Worm (Caenorhabditis elegans): Measurements from ENCODE around the gene mlt-11.
A peak's percentile ranks its signal among the peaks of the same experiment; 100 is the strongest.

The mlt-11 gene

ce11 chrV:20698266-20698665, 31.3 kb downstream of the mlt-11 start, which contains the start of gene F53F8.7:
F53F8.7 (minus strand) TSS chrV:20698366.
- TF ChIP-seq zip-8 (tag; optimal IDR thresholded peaks at IDR 0.05), result no peak
- TF ChIP-seq sem-2 (GFP tag; optimal IDR thresholded peaks at IDR 0.05), result no peak
- TF ChIP-seq tbx-8 (GFP tag; optimal IDR thresholded peaks at IDR 0.05), result no peak

DNA sequence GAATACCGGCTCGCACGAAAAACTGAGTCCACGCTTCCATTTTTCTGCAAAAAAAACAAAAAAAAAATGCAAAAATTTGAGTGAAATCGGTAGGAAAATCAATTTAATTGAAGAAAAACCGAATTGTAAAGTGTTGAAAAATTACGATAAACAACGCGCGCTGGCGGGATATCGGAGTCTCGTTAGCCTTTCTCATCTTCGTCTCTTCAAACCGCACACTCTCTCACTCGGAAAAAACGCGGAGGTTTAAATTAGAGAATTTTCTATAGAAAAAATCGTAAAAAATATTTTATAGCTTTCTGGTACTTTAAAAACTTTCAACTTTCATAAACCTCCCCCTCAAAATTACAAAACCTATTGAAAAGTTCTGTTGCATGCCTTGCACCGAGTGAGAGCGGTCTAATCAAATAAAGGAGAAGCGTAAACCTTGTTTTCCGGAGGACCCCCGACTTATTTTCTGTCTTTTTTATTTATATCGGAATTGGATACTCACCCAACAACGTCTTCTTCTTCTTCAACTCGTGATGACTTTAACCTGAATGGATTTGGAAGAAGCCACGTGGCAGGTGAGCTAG, 37.1 kb downstream of the mlt-11 start, which contains the start of the genes F53F8.5 and F53F8.6:
Gene F53F8.5 (minus strand): TSS at position 52 of the 575 bp plus-strand sequence.
Gene F53F8.6 (plus strand): TSS at position 230 of the 575 bp plus-strand sequence.
- TF ChIP-seq pha-4 (tag; optimal IDR thresholded peaks at IDR 0.05) (peak; percentile 4), ces-1 (GFP tag; optimal IDR thresholded peaks at IDR 0.05) (peak; percentile 94), lin-13 (tag; optimal IDR thresholded peaks at IDR 0.05) (peak; percentile 38), lsy-2 (tag; optimal IDR thresholded peaks at IDR 0.05) (peak; percentile 53), unc-39 (tag; optimal IDR thresholded peaks at IDR 0.05) (no peak)

- TF ChIP-seq blmp-1 (tag; optimal IDR thresholded peaks at IDR 0.05) (no peak), M03D4.4 (tag; optimal IDR thresholded peaks at IDR 0.05) (no peak), ces-1 (GFP tag; optimal IDR thresholded peaks at IDR 0.05) (peak; percentile 8), ztf-11 (tag; optimal IDR thresholded peaks at IDR 0.05) (no peak), elt-3 (tag; optimal IDR thresholded peaks at IDR 0.05) (no peak)
These were observed 43.2 kb downstream of the mlt-11 start for ce11 chrV:20710156-20710555.

ce11 chrV:20710642-20711041, 43.6 kb downstream of the mlt-11 start:
- no peak for TF ChIP-seq mls-2 (tag; optimal IDR thresholded peaks at IDR 0.05)

DNA sequence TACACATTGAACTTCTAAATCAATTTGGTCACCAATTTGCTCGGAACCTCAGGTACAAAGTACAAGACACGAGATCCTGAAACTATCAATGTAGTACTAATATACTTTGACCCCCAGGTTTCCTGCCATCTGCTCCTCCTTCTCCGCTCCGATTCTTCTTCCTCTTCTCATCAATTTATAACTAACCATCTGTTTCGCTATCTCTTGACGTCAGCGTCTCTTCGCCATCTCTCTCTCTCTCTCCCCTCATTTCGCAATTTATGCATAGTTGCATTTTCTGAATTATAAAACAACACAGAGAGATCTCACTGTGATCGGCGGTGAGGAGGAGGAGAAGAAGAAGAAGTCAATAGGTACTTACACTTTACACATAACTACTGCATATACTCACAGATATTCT, 44.7 kb downstream of the mlt-11 start:
- TF ChIP-seq ztf-11 (tag; optimal IDR thresholded peaks at IDR 0.05), result no peak
- no peak for TF ChIP-seq unc-39 (tag; optimal IDR thresholded peaks at IDR 0.05)
- peak; percentile 0 for TF ChIP-seq nhr-237 (tag; optimal IDR thresholded peaks at IDR 0.05)
- no peak for TF ChIP-seq lsy-2 (tag; optimal IDR thresholded peaks at IDR 0.05)
- TF ChIP-seq tbx-8 (GFP tag; optimal IDR thresholded peaks at IDR 0.05), result no peak
- no peak for TF ChIP-seq elt-3 (tag; optimal IDR thresholded peaks at IDR 0.05)
- TF ChIP-seq zip-8 (tag; optimal IDR thresholded peaks at IDR 0.05), result no peak
- peak; percentile 93 for TF ChIP-seq ces-1 (GFP tag; optimal IDR thresholded peaks at IDR 0.05)
- no peak for TF ChIP-seq ceh-39 (tag; optimal IDR thresholded peaks at IDR 0.05)
- TF ChIP-seq flh-1 (GFP tag; optimal IDR thresholded peaks at IDR 0.05), result no peak
- no peak for TF ChIP-seq nhr-28 (tag; optimal IDR thresholded peaks at IDR 0.05)
- no peak for TF ChIP-seq M03D4.4 (tag; optimal IDR thresholded peaks at IDR 0.05)
- no peak for TF ChIP-seq pha-4 (tag; optimal IDR thresholded peaks at IDR 0.05)
- TF ChIP-seq snpc-4 (tag; optimal IDR thresholded peaks at IDR 0.05), result no peak
- TF ChIP-seq lin-32 (GFP tag; optimal IDR thresholded peaks at IDR 0.05), result peak; percentile 67
- no peak for TF ChIP-seq lin-13 (tag; optimal IDR thresholded peaks at IDR 0.05)
- no peak for TF ChIP-seq elt-1 (tag; optimal IDR thresholded peaks at IDR 0.05; ENCODE audit: borderline replicate concordance, insufficient read depth)
- no peak for TF ChIP-seq nhr-76 (tag; optimal IDR thresholded peaks at IDR 0.05)
- TF ChIP-seq unc-120 (tag; optimal IDR thresholded peaks at IDR 0.05; ENCODE audit: poor library complexity, severe bottlenecking), result peak; percentile 53
- no peak for TF ChIP-seq ham-2 (GFP tag; optimal IDR thresholded peaks at IDR 0.05)
- TF ChIP-seq mab-5 (tag; optimal IDR thresholded peaks at IDR 0.05), result no peak
- TF ChIP-seq hlh-1 (tag; optimal IDR thresholded peaks at IDR 0.05), result peak; percentile 94
- peak; percentile 37 for TF ChIP-seq drap-1 (GFP tag; optimal IDR thresholded peaks at IDR 0.05)
- peak; percentile 76 for TF ChIP-seq unc-62 (GFP tag; optimal IDR thresholded peaks at IDR 0.05)
- no peak for TF ChIP-seq ceh-43 (GFP tag; optimal IDR thresholded peaks at IDR 0.05)
- TF ChIP-seq bed-3 (GFP tag; optimal IDR thresholded peaks at IDR 0.05), result no peak
- TF ChIP-seq nhr-12 (tag; optimal IDR thresholded peaks at IDR 0.05), result no peak
- TF ChIP-seq cnd-1 (tag; optimal IDR thresholded peaks at IDR 0.05), result peak; percentile 96
- TF ChIP-seq mep-1 (tag; optimal IDR thresholded peaks at IDR 0.05), result peak; percentile 31
- TF ChIP-seq mls-2 (tag; optimal IDR thresholded peaks at IDR 0.05), result peak; percentile 43
- no peak for TF ChIP-seq sem-2 (GFP tag; optimal IDR thresholded peaks at IDR 0.05)
- TF ChIP-seq sptf-1 (tag; optimal IDR thresholded peaks at IDR 0.05), result no peak
- TF ChIP-seq nhr-2 (tag; optimal IDR thresholded peaks at IDR 0.05), result no peak
- no peak for TF ChIP-seq blmp-1 (tag; optimal IDR thresholded peaks at IDR 0.05)
- TF ChIP-seq ceh-83 (GFP tag; optimal IDR thresholded peaks at IDR 0.05), result no peak

Data from whole organism, mixed stage, embryonic.